Worm (Caenorhabditis elegans): ENCODE results near the gene nhr-13.

- TF ChIP-seq flt-1 (GFP tag; IDR thresholded peaks at IDR 0.05): no peak
- TF ChIP-seq ztf-23 (GFP tag; IDR thresholded peaks at IDR 0.05): peak; percentile 98
These were observed 6.8 kb upstream of the nhr-13 start for ce11 chrV:2185486-2185885.

Data from whole organism, midembryonic.